Fruit fly (Drosophila melanogaster): ENCODE data around the gene slmb.

Gene slmb

dm6 chr3R:21096532-21097143, 30.6 kb downstream of the slmb start:
- no peak for TF ChIP-seq psq (optimal IDR thresholded peaks at IDR 0.05)

dm6 chr3R:21094292-21094691, 33.0 kb downstream of the slmb start:
- no peak for TF ChIP-seq Myc (optimal IDR thresholded peaks at IDR 0.05)
- TF ChIP-seq insv (optimal IDR thresholded peaks at IDR 0.05), result no peak

- TF ChIP-seq h (optimal IDR thresholded peaks at IDR 0.05), result no peak
- TF ChIP-seq ttk (optimal IDR thresholded peaks at IDR 0.05), result no peak
- TF ChIP-seq Myc (optimal IDR thresholded peaks at IDR 0.05), result no peak
- no peak for TF ChIP-seq Sin3A (optimal IDR thresholded peaks at IDR 0.05)
- no peak for TF ChIP-seq psq (optimal IDR thresholded peaks at IDR 0.05)
- TF ChIP-seq insv (optimal IDR thresholded peaks at IDR 0.05), result no peak
Measured at dm6 chr3R:21092829-21093228, 34.5 kb downstream of the slmb start.

- TF ChIP-seq Sin3A (optimal IDR thresholded peaks at IDR 0.05) (no peak), ttk (optimal IDR thresholded peaks at IDR 0.05) (no peak), psq (optimal IDR thresholded peaks at IDR 0.05) (no peak), h (optimal IDR thresholded peaks at IDR 0.05) (no peak), Myc (optimal IDR thresholded peaks at IDR 0.05) (no peak), insv (optimal IDR thresholded peaks at IDR 0.05) (no peak)
Measured at dm6 chr3R:21092036-21092435, 35.2 kb downstream of the slmb start.

- TF ChIP-seq ttk (optimal IDR thresholded peaks at IDR 0.05) (no peak), Sin3A (optimal IDR thresholded peaks at IDR 0.05) (no peak), Myc (optimal IDR thresholded peaks at IDR 0.05) (no peak), insv (optimal IDR thresholded peaks at IDR 0.05) (no peak), h (optimal IDR thresholded peaks at IDR 0.05) (no peak), psq (optimal IDR thresholded peaks at IDR 0.05) (no peak)
Measured at dm6 chr3R:21091500-21091899, 35.8 kb downstream of the slmb start.

- TF ChIP-seq Myc (optimal IDR thresholded peaks at IDR 0.05) (no peak), ttk (optimal IDR thresholded peaks at IDR 0.05) (no peak), insv (optimal IDR thresholded peaks at IDR 0.05) (no peak), Sin3A (optimal IDR thresholded peaks at IDR 0.05) (no peak), h (optimal IDR thresholded peaks at IDR 0.05) (no peak), psq (optimal IDR thresholded peaks at IDR 0.05) (no peak)
Measured at dm6 chr3R:21090230-21091021, 36.9 kb downstream of the slmb start.

- TF ChIP-seq Myc (optimal IDR thresholded peaks at IDR 0.05) (no peak), h (optimal IDR thresholded peaks at IDR 0.05) (no peak), insv (optimal IDR thresholded peaks at IDR 0.05) (no peak), ttk (optimal IDR thresholded peaks at IDR 0.05) (no peak), Sin3A (optimal IDR thresholded peaks at IDR 0.05) (no peak), psq (optimal IDR thresholded peaks at IDR 0.05) (no peak)
Measured at dm6 chr3R:21089416-21089815, 37.9 kb downstream of the slmb start.

- TF ChIP-seq Myc (optimal IDR thresholded peaks at IDR 0.05) (no peak), ttk (optimal IDR thresholded peaks at IDR 0.05) (no peak), insv (optimal IDR thresholded peaks at IDR 0.05) (no peak), Sin3A (optimal IDR thresholded peaks at IDR 0.05) (no peak), h (optimal IDR thresholded peaks at IDR 0.05) (no peak), psq (optimal IDR thresholded peaks at IDR 0.05) (no peak)
Measured at dm6 chr3R:21084979-21085378, 42.3 kb downstream of the slmb start.

- TF ChIP-seq psq (optimal IDR thresholded peaks at IDR 0.05) (no peak), Sin3A (optimal IDR thresholded peaks at IDR 0.05) (no peak), h (optimal IDR thresholded peaks at IDR 0.05) (no peak), ttk (optimal IDR thresholded peaks at IDR 0.05) (no peak)
Measured at dm6 chr3R:21080876-21081586, 46.3 kb downstream of the slmb start, which contains the start of gene HHEX. TSS of gene HHEX (minus strand) at chr3R:21080926.

dm6 chr3R:21078958-21079357, 48.3 kb downstream of the slmb start:
- no peak for TF ChIP-seq insv (optimal IDR thresholded peaks at IDR 0.05)
- TF ChIP-seq Myc (optimal IDR thresholded peaks at IDR 0.05), result no peak
- TF ChIP-seq Sin3A (optimal IDR thresholded peaks at IDR 0.05), result no peak
- TF ChIP-seq psq (optimal IDR thresholded peaks at IDR 0.05), result no peak
- TF ChIP-seq h (optimal IDR thresholded peaks at IDR 0.05), result no peak
- no peak for TF ChIP-seq ttk (optimal IDR thresholded peaks at IDR 0.05)

dm6 chr3R:21078211-21078610, 49.1 kb downstream of the slmb start:
- TF ChIP-seq ttk (optimal IDR thresholded peaks at IDR 0.05) (no peak), Myc (optimal IDR thresholded peaks at IDR 0.05) (no peak)

- no peak for TF ChIP-seq psq (optimal IDR thresholded peaks at IDR 0.05)
Measured at dm6 chr3R:21077577-21077976, 49.7 kb downstream of the slmb start.

- TF ChIP-seq insv (optimal IDR thresholded peaks at IDR 0.05) (no peak), Sin3A (optimal IDR thresholded peaks at IDR 0.05) (no peak), ttk (optimal IDR thresholded peaks at IDR 0.05) (no peak), Myc (optimal IDR thresholded peaks at IDR 0.05) (no peak), h (optimal IDR thresholded peaks at IDR 0.05) (no peak), psq (optimal IDR thresholded peaks at IDR 0.05) (no peak)
Measured at dm6 chr3R:21073707-21074106, 53.6 kb downstream of the slmb start, which contains the start of gene dmrt93B. TSS of gene dmrt93B (plus strand) at chr3R:21074007.

Data from Kc167 (cell line).